Worm (Caenorhabditis elegans): ENCODE results near the gene E02H9.1.
"Not testable (repeated sequence)": the region's sequence is repeated elsewhere in the genome, so short reads cannot be mapped to it uniquely, and the experiment has no call there.

Gene E02H9.1

DNA sequence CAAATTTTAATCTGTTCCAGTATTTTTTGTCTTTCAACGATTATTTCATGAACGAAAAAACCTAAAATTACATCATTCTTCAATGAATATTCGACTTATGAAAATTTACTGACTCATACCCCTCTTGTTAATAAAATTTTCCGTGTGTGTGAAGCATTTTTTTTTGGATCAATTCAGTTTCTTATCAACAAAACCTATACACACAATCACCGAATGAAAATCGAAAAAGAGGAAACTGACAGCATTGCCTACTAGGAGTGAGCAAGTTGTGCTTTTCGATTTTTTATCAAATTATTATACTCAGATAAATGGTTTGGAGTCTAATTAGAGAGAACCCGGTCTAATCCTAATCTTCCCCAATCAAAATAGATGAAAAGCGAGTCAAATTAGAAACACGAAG lies 9.5 kb upstream of the E02H9.1 start, which contains the start of gene E02H9.3:
TSS of gene E02H9.3 (plus strand) at position 301 of the 400 bp plus-strand sequence.
- TF ChIP-seq dmd-6 (GFP tag; IDR thresholded peaks at IDR 0.05) (0 out of 2 replicates have a peak, but pooled peaks have one; percentile 10), pqm-1 (tag; optimal IDR thresholded peaks at IDR 0.05) (peak; percentile 10)

- TF ChIP-seq lin-38 (GFP tag; IDR thresholded peaks at IDR 0.05) (peak; percentile 64), snpc-1.2 (GFP tag; IDR thresholded peaks at IDR 0.05) (0 out of 2 replicates have a peak, but pooled peaks have one; percentile 31), dmd-8 (GFP tag; IDR thresholded peaks at IDR 0.05) (peak; percentile 77), egl-43 (GFP tag; IDR thresholded peaks at IDR 0.05) (0 out of 2 replicates have a peak, but pooled peaks have one; percentile 57), lim-7 (GFP tag; IDR thresholded peaks at IDR 0.05) (0 out of 2 replicates have a peak, but pooled peaks have one; percentile 18), pha-4 (GFP tag; IDR thresholded peaks at IDR 0.05) (0 out of 2 replicates have a peak, but pooled peaks have one; percentile 36), saeg-2 (GFP tag; IDR thresholded peaks at IDR 0.05) (0 out of 2 replicates have a peak, but pooled peaks have one; percentile 20)
- TF ChIP-seq pha-4 (tag; optimal IDR thresholded peaks at IDR 0.05): not testable (repeated sequence)
Measured at ce11 chrIII:2460403-2460802, 7.9 kb upstream of the E02H9.1 start.

ce11 chrIII:2470757-2471509 lies 2.6 kb downstream of the E02H9.1 start:
- TF ChIP-seq set-16 (GFP tag; IDR thresholded peaks at IDR 0.05): peak; percentile 74

- TF ChIP-seq mdl-1 (tag; optimal IDR thresholded peaks at IDR 0.05) (peak; percentile 33 to 92), gei-8 (GFP tag; optimal IDR thresholded peaks at IDR 0.05) (no peak), spr-3 (GFP tag; optimal IDR thresholded peaks at IDR 0.05) (no peak), snpc-1.2 (GFP tag; IDR thresholded peaks at IDR 0.05) (no peak), Y5F2A.4 (GFP tag; optimal IDR thresholded peaks at IDR 0.05) (no peak), Y75B8A.6 (GFP tag; IDR thresholded peaks at IDR 0.05) (no peak), aly-2 (tag; optimal IDR thresholded peaks at IDR 0.05) (no peak), dmd-6 (GFP tag; IDR thresholded peaks at IDR 0.05) (peak; percentile 37), nhr-102 (tag; optimal IDR thresholded peaks at IDR 0.05) (no peak), attf-4 (tag; optimal IDR thresholded peaks at IDR 0.05) (no peak), hlh-30 (tag; optimal IDR thresholded peaks at IDR 0.05; ENCODE audit: insufficient read depth) (peak; percentile 83), ama-1 (optimal IDR thresholded peaks at IDR 0.05) (no peak), egl-43 (GFP tag; IDR thresholded peaks at IDR 0.05) (peak; percentile 48; the same call in 1 of the 2 replicates), unc-62 (GFP tag; optimal IDR thresholded peaks at IDR 0.05 in 1 of 2) (no peak), unc-62 (tag; optimal IDR thresholded peaks at IDR 0.05) (no peak), ztf-7 (tag; optimal IDR thresholded peaks at IDR 0.05) (no peak), ceh-44 (GFP tag; IDR thresholded peaks at IDR 0.05) (no peak), hif-1 (tag; optimal IDR thresholded peaks at IDR 0.05) (peak in 1 of 2 experiments; percentile 80), nhr-6 (tag; optimal IDR thresholded peaks at IDR 0.05) (peak; percentile 39), mxl-3 (GFP tag; optimal IDR thresholded peaks at IDR 0.05) (peak; percentile 87), ceh-20 (GFP tag; IDR thresholded peaks at IDR 0.05) (0 out of 2 replicates have a peak, but pooled peaks have one; percentile 37), lin-1 (GFP tag; IDR thresholded peaks at IDR 0.05) (no peak), ceh-82 (tag; optimal IDR thresholded peaks at IDR 0.05) (no peak), pqm-1 (tag; optimal IDR thresholded peaks at IDR 0.05) (no peak), lin-13 (GFP tag; optimal IDR thresholded peaks at IDR 0.05) (peak; percentile 54), ZK337.2 (GFP tag; IDR thresholded peaks at IDR 0.05) (peak; percentile 40; the same call in 1 of the 2 replicates), cey-2 (tag; optimal IDR thresholded peaks at IDR 0.05; ENCODE audit: borderline replicate concordance, insufficient read depth) (no peak), nhr-11 (tag; optimal IDR thresholded peaks at IDR 0.05) (no peak), hlh-11 (tag; optimal IDR thresholded peaks at IDR 0.05) (peak; percentile 77), ces-1 (GFP tag; optimal IDR thresholded peaks at IDR 0.05) (no peak), F49E8.2 (tag; optimal IDR thresholded peaks at IDR 0.05; ENCODE audit: borderline replicate concordance) (no peak), arid-1 (GFP tag; conservative IDR thresholded peaks at IDR 0.05) (0 out of 2 replicates have a peak, but pooled peaks have one; percentile 23), nhr-76 (tag; optimal IDR thresholded peaks at IDR 0.05) (no peak), saeg-2 (GFP tag; IDR thresholded peaks at IDR 0.05) (no peak), lin-39 (tag; optimal IDR thresholded peaks at IDR 0.05) (no peak), nhr-237 (tag; optimal IDR thresholded peaks at IDR 0.05) (no peak), madf-9 (GFP tag; conservative IDR thresholded peaks at IDR 0.05) (no peak)
Measured at ce11 chrIII:2471855-2472254, 3.6 kb downstream of the E02H9.1 start.
